Fruit fly (Drosophila melanogaster) whole organism, pupa: Measurements from ENCODE around the gene p24-2.

Source experiments
- CG12605 ChIP-seq: fragments of 200-800 bp; sonication (Bioruptor generic); IDR thresholded peaks from 2 replicates; pipeline ENCODE4 v1.3.6; 2022; ENCODE audit warnings: missing biosample characterization, missing genetic modification characterization
- CG13204 ChIP-seq: fragments of 200-800 bp; sonication (Bioruptor generic); optimal IDR thresholded peaks from 2 replicates; lab custom pipeline; 2018; ENCODE audit warnings: missing biosample characterization, mild to moderate bottlenecking, missing genetic modification characterization, moderate library complexity
- CG8159 ChIP-seq: fragments of 200-800 bp; sonication (Bioruptor generic); optimal IDR thresholded peaks from 3 replicates; lab custom pipeline; 2018; ENCODE audit warnings: missing biosample characterization, mild to moderate bottlenecking, missing genetic modification characterization, moderate library complexity
- D1 ChIP-seq: fragments of 200-800 bp; sonication (Bioruptor generic); optimal IDR thresholded peaks from 2 replicates; lab custom pipeline; 2018; ENCODE audit warnings: missing biosample characterization, mild to moderate bottlenecking, missing genetic modification characterization, moderate library complexity
- Pif1A ChIP-seq: fragments of 200-800 bp; sonication (Bioruptor generic); optimal IDR thresholded peaks from 3 replicates; lab custom pipeline; 2016; ENCODE audit warnings: missing biosample characterization, missing genetic modification characterization
- Pif1B ChIP-seq: fragments of 200-800 bp; sonication (Bioruptor generic); optimal IDR thresholded peaks from 3 replicates; lab custom pipeline; 2016; ENCODE audit warnings: missing biosample characterization, missing genetic modification characterization
- fd96Ca ChIP-seq: fragments of 200-800 bp; sonication (Bioruptor generic); IDR thresholded peaks from 3 replicates; pipeline ENCODE4 v1.3.6; 2022; ENCODE audit warnings: missing biosample characterization, missing genetic modification characterization

DNA sequence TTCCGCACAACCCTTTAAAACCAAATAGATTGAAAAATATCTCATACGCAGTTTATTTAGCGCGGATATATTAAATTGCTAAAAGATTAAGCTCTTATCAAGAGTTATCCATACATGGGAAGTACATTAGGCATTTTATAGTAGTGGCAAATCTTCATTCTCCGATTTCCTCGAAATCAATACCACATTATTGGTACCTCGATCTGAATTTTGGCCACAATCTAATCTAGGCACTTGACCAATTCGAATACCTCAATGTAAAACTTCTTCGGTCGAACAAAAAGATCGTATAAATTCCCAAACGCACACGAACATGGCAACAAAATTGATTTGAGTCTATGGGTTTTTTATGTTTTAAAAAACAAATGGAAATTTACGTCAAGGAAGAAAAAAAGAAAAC lies 48.6 kb downstream of the p24-2 start:
- no peak for TF ChIP-seq Pif1B (GFP tag; lab: Kevin White, UChicago)
- TF ChIP-seq CG13204 (GFP tag; lab: Kevin White, UChicago), result no peak
- no peak for TF ChIP-seq D1 (tag; lab: Kevin White, UChicago)
- TF ChIP-seq Pif1A (GFP tag; lab: Kevin White, UChicago), result no peak
- no peak for TF ChIP-seq CG12605 (GFP tag; lab: Robert Waterston, UW)
- no peak for TF ChIP-seq CG8159 (tag; lab: Kevin White, UChicago)
- no peak for TF ChIP-seq fd96Ca (GFP tag; lab: Robert Waterston, UW)
